Fruit fly (Drosophila melanogaster): Measurements from ENCODE around the gene Uggt.

Uggt gene

DNA sequence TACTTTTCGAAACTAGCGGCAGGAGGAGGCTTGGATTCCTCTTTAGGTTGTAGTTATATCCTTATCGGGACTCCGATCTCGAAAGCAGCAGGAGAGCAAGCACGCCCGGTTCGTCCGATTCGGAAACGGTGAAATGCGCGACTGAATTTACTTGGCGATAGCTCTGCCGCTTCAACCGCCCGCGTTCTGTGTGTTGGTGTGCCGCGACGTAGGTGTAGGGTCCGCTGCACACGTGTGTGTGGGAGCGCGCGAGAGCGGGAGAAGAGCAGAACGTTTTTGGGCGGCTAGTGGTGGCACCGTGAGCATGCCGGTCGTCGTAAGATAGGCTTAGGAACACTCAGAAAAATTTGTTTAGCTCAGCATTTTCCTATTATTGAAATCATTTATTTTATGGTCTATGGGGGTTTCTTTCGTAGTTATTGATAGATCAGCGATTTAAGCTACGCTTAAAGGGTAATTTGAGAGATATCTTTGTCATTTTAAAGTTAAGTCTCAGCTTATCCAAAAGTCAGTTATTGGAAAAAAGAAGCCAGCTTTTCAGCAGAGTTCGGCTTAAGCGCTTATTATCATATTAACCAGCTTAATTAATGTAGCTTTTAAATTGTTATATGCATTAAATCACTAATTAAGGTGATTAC is 32.1 kb upstream of the Uggt start (continued):
- peak; percentile 18 for TF ChIP-seq Ets21C (GFP tag; optimal IDR thresholded peaks at IDR 0.05)
- peak; percentile 11 for TF ChIP-seq CG6276 (GFP tag; optimal IDR thresholded peaks at IDR 0.05)
- no peak for TF ChIP-seq CG8119 (GFP tag; IDR thresholded peaks at IDR 0.05)
- TF ChIP-seq Eip78C (GFP tag), result peak; percentile 64
- peak in 1 of 2 experiments; percentile 45 for TF ChIP-seq salr (GFP tag; optimal IDR thresholded peaks at IDR 0.05)
- no peak for TF ChIP-seq CG7368 (GFP tag; optimal IDR thresholded peaks at IDR 0.05)
- TF ChIP-seq Sox14 (GFP tag; optimal IDR thresholded peaks at IDR 0.05), result no peak
- peak; percentile 59 for TF ChIP-seq net (GFP tag; optimal IDR thresholded peaks at IDR 0.05)
- peak; percentile 14 for TF ChIP-seq dsx (GFP tag; optimal IDR thresholded peaks at IDR 0.05; ENCODE audit: poor library complexity, severe bottlenecking)
- peak; percentile 63 for TF ChIP-seq svp (GFP tag)
- TF ChIP-seq CG34406 (GFP tag; optimal IDR thresholded peaks at IDR 0.05), result peak; percentile 38
- no peak for TF ChIP-seq CG1621 (tag; optimal IDR thresholded peaks at IDR 0.05)
- no peak for TF ChIP-seq Blimp-1 (GFP tag; optimal IDR thresholded peaks at IDR 0.05)
- peak; percentile 56 for TF ChIP-seq cyc (GFP tag; optimal IDR thresholded peaks at IDR 0.05)
- TF ChIP-seq fd59A (GFP tag; optimal IDR thresholded peaks at IDR 0.05), result no peak
- TF ChIP-seq CG6792 (GFP tag; optimal IDR thresholded peaks at IDR 0.05), result peak; percentile 32
- TF ChIP-seq CG4318 (GFP tag; optimal IDR thresholded peaks at IDR 0.05), result no peak

DNA sequence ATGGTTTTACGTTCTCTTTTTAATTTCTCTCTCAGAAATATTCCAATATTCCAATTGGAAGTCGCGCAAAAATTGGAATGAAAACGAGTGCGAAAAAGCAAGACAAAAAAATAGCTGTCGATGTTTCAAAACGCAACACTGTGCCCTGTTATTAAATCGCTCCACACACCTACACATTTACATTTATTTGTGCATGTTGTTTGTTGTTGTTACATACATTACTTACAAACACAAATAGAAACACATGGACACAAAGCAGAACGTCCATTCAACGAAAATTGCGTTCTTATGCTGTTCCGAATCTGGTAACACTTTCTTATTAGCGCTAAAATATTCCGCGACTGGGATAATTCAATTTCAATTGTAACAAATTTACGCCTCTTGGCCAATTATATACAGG is 31.3 kb upstream of the Uggt start:
- no peak for TF ChIP-seq fd59A (GFP tag; optimal IDR thresholded peaks at IDR 0.05)
- TF ChIP-seq svp (GFP tag), result no peak
- TF ChIP-seq CG6163 (GFP tag; IDR thresholded peaks at IDR 0.05), result no peak
- TF ChIP-seq Sox14 (GFP tag; optimal IDR thresholded peaks at IDR 0.05), result no peak
- no peak for TF ChIP-seq net (GFP tag; optimal IDR thresholded peaks at IDR 0.05)
- no peak for TF ChIP-seq CG15336 (GFP tag; IDR thresholded peaks at IDR 0.05)
- no peak for TF ChIP-seq Met (GFP tag; optimal IDR thresholded peaks at IDR 0.05)
- TF ChIP-seq Hr38 (GFP tag; optimal IDR thresholded peaks at IDR 0.05), result no peak
- TF ChIP-seq CG6808 (GFP tag; optimal IDR thresholded peaks at IDR 0.05), result no peak
- no peak for TF ChIP-seq vri (GFP tag; optimal IDR thresholded peaks at IDR 0.05)

dm6 chr3L:18842236-18842635 is 30.3 kb upstream of the Uggt start:
- no peak for TF ChIP-seq ss (GFP tag; optimal IDR thresholded peaks at IDR 0.05)
- no peak for TF ChIP-seq cyc (GFP tag; optimal IDR thresholded peaks at IDR 0.05)
- no peak for TF ChIP-seq eg (GFP tag; IDR thresholded peaks at IDR 0.05)
- no peak for TF ChIP-seq CG9139 (GFP tag; optimal IDR thresholded peaks at IDR 0.05)
- no peak for TF ChIP-seq CG16779 (tag; optimal IDR thresholded peaks at IDR 0.05)
- no peak for TF ChIP-seq CG11902 (GFP tag; optimal IDR thresholded peaks at IDR 0.05)
- TF ChIP-seq pdm3 (GFP tag; optimal IDR thresholded peaks at IDR 0.05), result no peak
- TF ChIP-seq CG10631 (GFP tag; optimal IDR thresholded peaks at IDR 0.05), result no peak
- TF ChIP-seq net (GFP tag; optimal IDR thresholded peaks at IDR 0.05), result no peak
- no peak for TF ChIP-seq acj6 (GFP tag; optimal IDR thresholded peaks at IDR 0.05)
- TF ChIP-seq CG11762 (GFP tag; optimal IDR thresholded peaks at IDR 0.05; ENCODE audit: insufficient read depth), result no peak
- TF ChIP-seq Eip75B (GFP tag; optimal IDR thresholded peaks at IDR 0.05), result no peak
- TF ChIP-seq lz (GFP tag; optimal IDR thresholded peaks at IDR 0.05), result no peak
- no peak for TF ChIP-seq Sox14 (GFP tag; optimal IDR thresholded peaks at IDR 0.05)

dm6 chr3L:18845833-18846232 is 26.7 kb upstream of the Uggt start:
- TF ChIP-seq CG6854 (GFP tag; optimal IDR thresholded peaks at IDR 0.05), result no peak
- TF ChIP-seq Eip78C (GFP tag), result no peak
- TF ChIP-seq fd59A (GFP tag; optimal IDR thresholded peaks at IDR 0.05), result no peak
- no peak for TF ChIP-seq CG10669 (GFP tag; optimal IDR thresholded peaks at IDR 0.05)
- no peak for TF ChIP-seq dsx (GFP tag; optimal IDR thresholded peaks at IDR 0.05; ENCODE audit: poor library complexity, severe bottlenecking)
- no peak for TF ChIP-seq eg (GFP tag; IDR thresholded peaks at IDR 0.05)
- TF ChIP-seq CG4318 (GFP tag; optimal IDR thresholded peaks at IDR 0.05), result no peak
- TF ChIP-seq CG3032 (tag; optimal IDR thresholded peaks at IDR 0.05), result no peak
- TF ChIP-seq achi (GFP tag; optimal IDR thresholded peaks at IDR 0.05), result no peak
- TF ChIP-seq CG34406 (GFP tag; optimal IDR thresholded peaks at IDR 0.05), result no peak
